Worm (Caenorhabditis elegans): Measurements from ENCODE around the gene F41C3.1.

DNA sequence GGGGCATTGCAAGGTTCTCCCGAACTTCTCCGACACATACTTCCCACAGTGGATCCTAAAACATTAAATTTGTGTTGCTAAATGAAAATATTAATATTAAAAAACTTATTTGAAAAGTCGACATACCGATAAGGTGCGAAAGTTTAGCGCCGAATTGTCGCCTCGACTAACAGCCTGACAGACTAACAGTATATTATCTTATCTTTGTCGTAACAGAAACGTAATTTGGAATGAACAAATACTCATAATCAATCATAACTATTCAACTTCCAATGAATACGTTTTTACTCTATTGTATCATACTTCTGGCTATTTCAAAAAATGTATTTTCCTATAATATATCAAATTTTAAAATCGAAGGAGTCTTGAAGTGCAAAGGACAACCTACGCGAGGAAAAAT, 24.8 kb downstream of the F41C3.1 start, which contains the start of gene F26G1.11:
- no peak for TF ChIP-seq ztf-4 (tag; optimal IDR thresholded peaks at IDR 0.05)
- no peak for TF ChIP-seq aly-2 (tag; optimal IDR thresholded peaks at IDR 0.05)
